Fruit fly (Drosophila melanogaster): Measurements from ENCODE around the gene mthl10.

Gene mthl10

DNA sequence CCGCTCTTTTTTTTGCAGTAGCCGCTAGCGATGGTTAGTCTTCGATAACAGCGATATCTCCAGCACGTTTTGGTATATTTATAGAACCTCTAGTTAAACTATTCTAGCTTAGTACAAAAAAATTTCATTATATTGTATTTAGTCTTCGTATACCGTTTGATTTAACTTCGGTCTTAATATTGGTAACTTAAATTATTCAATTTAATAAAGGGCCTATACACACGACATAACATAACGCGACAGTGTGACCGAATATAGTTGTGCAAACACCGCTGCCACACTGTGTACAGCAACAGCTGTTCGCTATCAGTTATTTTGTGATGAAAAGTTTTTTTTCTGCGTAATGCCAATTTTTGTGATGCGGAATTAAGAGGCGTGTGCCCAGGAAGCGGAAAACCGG lies 18.5 kb upstream of the mthl10 start, which contains the start of the genes Cdc5 and CG1233 (continued):
- TF ChIP-seq CG2678 (tag; optimal IDR thresholded peaks at IDR 0.05), result no peak
- 0 out of 2 replicates have a peak, but pooled peaks have one; percentile 5 for TF ChIP-seq CG9215 (GFP tag; IDR thresholded peaks at IDR 0.05)
- TF ChIP-seq Hr51 (GFP tag; optimal IDR thresholded peaks at IDR 0.05), result peak in 1 of 2 experiments; percentile 6
- no peak for TF ChIP-seq stc (GFP tag; IDR thresholded peaks at IDR 0.05)
- no peak for TF ChIP-seq CG7372 (GFP tag; IDR thresholded peaks at IDR 0.05)
- no peak for TF ChIP-seq ro (GFP tag; IDR thresholded peaks at IDR 0.05)
- peak; percentile 43 for TF ChIP-seq CG12155 (GFP tag; optimal IDR thresholded peaks at IDR 0.05)
- TF ChIP-seq Dll (GFP tag; IDR thresholded peaks at IDR 0.05; ENCODE audit: partially characterized antibody), result peak; percentile 71
- no peak for TF ChIP-seq HLHmδ (GFP tag; optimal IDR thresholded peaks at IDR 0.05)
- peak; percentile 77 for TF ChIP-seq CG3847 (GFP tag; IDR thresholded peaks at IDR 0.05)
- peak; percentile 79 for TF ChIP-seq stwl (tag; optimal IDR thresholded peaks at IDR 0.05)
- no peak for TF ChIP-seq p53 (GFP tag; optimal IDR thresholded peaks at IDR 0.05)
- no peak for TF ChIP-seq CG10654 (GFP tag; optimal IDR thresholded peaks at IDR 0.05)
- TF ChIP-seq psq (GFP tag; optimal IDR thresholded peaks at IDR 0.05), result peak; percentile 13
- no peak for TF ChIP-seq dan (GFP tag; IDR thresholded peaks at IDR 0.05)
- TF ChIP-seq E2f2 (GFP tag; IDR thresholded peaks at IDR 0.05), result peak; percentile 19; the same call in 1 of the 2 replicates
- no peak for TF ChIP-seq cwo (GFP tag; optimal IDR thresholded peaks at IDR 0.05)
- TF ChIP-seq CG4854 (GFP tag; optimal IDR thresholded peaks at IDR 0.05), result no peak
- TF ChIP-seq ase (GFP tag; IDR thresholded peaks at IDR 0.05), result no peak
- TF ChIP-seq Taf1 (GFP tag; IDR thresholded peaks at IDR 0.05), result no peak
- no peak for TF ChIP-seq Dek (tag; optimal IDR thresholded peaks at IDR 0.05)
- TF ChIP-seq CG15601 (tag; optimal IDR thresholded peaks at IDR 0.05), result no peak
- peak; percentile 69 for TF ChIP-seq sna (GFP tag; IDR thresholded peaks at IDR 0.05; ENCODE audit: partially characterized antibody)
- TF ChIP-seq Ada2b (GFP tag; IDR thresholded peaks at IDR 0.05), result no peak; the same call in 1 of the 2 replicates
- no peak for TF ChIP-seq slp2 (GFP tag; optimal IDR thresholded peaks at IDR 0.05)
- no peak for TF ChIP-seq pfk (GFP tag; optimal IDR thresholded peaks at IDR 0.05)
- no peak for TF ChIP-seq pan (optimal IDR thresholded peaks at IDR 0.05)
- TF ChIP-seq pan (GFP tag; optimal IDR thresholded peaks at IDR 0.05 in 1 of 2, IDR thresholded peaks at IDR 0.05 in 1 of 2), result peak in 1 of 2 experiments; percentile 6
- TF ChIP-seq BtbVII (GFP tag; optimal IDR thresholded peaks at IDR 0.05), result no peak
- no peak for TF ChIP-seq CG11085 (GFP tag; IDR thresholded peaks at IDR 0.05)
- peak; percentile 58 for TF ChIP-seq Hsf (GFP tag; optimal IDR thresholded peaks at IDR 0.05)
- TF ChIP-seq CG10267 (tag; optimal IDR thresholded peaks at IDR 0.05), result peak; percentile 71
- TF ChIP-seq ara (GFP tag; IDR thresholded peaks at IDR 0.05), result peak; percentile 42; the same call in 1 of the 2 replicates
- TF ChIP-seq H15 (GFP tag; IDR thresholded peaks at IDR 0.05), result peak; percentile 45; the same call in 1 of the 3 replicates
- TF ChIP-seq CG14860 (GFP tag; IDR thresholded peaks at IDR 0.05; ENCODE audit: partially characterized antibody), result no peak
- TF ChIP-seq CG10543 (GFP tag; optimal IDR thresholded peaks at IDR 0.05), result no peak

DNA sequence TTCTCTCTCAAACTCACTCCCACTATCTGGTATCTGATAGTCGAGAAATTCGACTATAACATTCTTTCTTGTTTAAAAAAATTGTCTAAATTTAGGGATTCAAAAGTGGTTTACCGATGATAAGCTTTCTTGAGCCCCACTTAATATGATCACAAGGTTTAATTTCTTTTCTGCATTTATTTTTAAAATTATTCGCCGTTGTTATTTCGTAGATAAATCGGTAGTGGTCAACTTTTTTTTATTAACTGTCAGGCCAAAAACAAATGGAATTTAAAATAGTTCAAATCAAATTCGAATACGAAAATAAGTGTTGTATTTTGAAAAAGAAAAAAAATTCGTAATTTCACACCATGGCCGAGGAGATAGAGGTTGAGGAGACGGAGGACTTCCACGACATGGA lies 15.0 kb upstream of the mthl10 start, which contains the start of gene Roc1b:
Gene Roc1b (plus strand): TSS at position 301 of the 400 bp plus-strand sequence.
- TF ChIP-seq E2f1 (GFP tag; IDR thresholded peaks at IDR 0.05), result no peak
- no peak for TF ChIP-seq nau (GFP tag; optimal IDR thresholded peaks at IDR 0.05)
- TF ChIP-seq toy (GFP tag; IDR thresholded peaks at IDR 0.05), result no peak
- TF ChIP-seq cg (GFP tag; optimal IDR thresholded peaks at IDR 0.05), result no peak
- no peak for TF ChIP-seq gro (GFP tag; optimal IDR thresholded peaks at IDR 0.05)
- no peak for TF ChIP-seq CG11093 (GFP tag; IDR thresholded peaks at IDR 0.05)
- no peak for TF ChIP-seq CG10366 (GFP tag; IDR thresholded peaks at IDR 0.05)
- no peak for TF ChIP-seq Dp (GFP tag; optimal IDR thresholded peaks at IDR 0.05)
- no peak for TF ChIP-seq CG9437 (GFP tag; optimal IDR thresholded peaks at IDR 0.05)
- no peak for TF ChIP-seq cato (GFP tag; optimal IDR thresholded peaks at IDR 0.05; ENCODE audit: borderline replicate concordance)
- TF ChIP-seq ken (GFP tag; IDR thresholded peaks at IDR 0.05), result no peak
- no peak for TF ChIP-seq zf30C (GFP tag; optimal IDR thresholded peaks at IDR 0.05)
- no peak for TF ChIP-seq gem (tag; optimal IDR thresholded peaks at IDR 0.05)
